Fruit fly (Drosophila melanogaster) S2 (cell line): ENCODE measurements around the gene Abi.

Source experiments
- CG8478 ChIP-seq: fragments of >200 bp; optimal IDR thresholded peaks from 2 replicates; lab custom pipeline; 2018
- CTCF ChIP-seq, 2 experiments: fragments of >200 bp; optimal IDR thresholded peaks; 2 replicates each; lab custom pipeline; 2018

Abi gene

dm6 chr3R:14108158-14108921 is 13.9 kb downstream of the Abi start, which contains the start of gene CG12402:
Gene CG12402 (minus strand): TSS chr3R:14108321.
- TF ChIP-seq CG8478 (lab: Kevin White, UChicago) (no peak), CTCF (optimal IDR thresholded peaks at IDR 0.05; lab: Kevin White, UChicago) (no peak)

dm6 chr3R:14107597-14107996 is 14.6 kb downstream of the Abi start:
- no peak for TF ChIP-seq CG8478 (lab: Kevin White, UChicago)
- no peak for TF ChIP-seq CTCF (optimal IDR thresholded peaks at IDR 0.05; lab: Kevin White, UChicago)

DNA sequence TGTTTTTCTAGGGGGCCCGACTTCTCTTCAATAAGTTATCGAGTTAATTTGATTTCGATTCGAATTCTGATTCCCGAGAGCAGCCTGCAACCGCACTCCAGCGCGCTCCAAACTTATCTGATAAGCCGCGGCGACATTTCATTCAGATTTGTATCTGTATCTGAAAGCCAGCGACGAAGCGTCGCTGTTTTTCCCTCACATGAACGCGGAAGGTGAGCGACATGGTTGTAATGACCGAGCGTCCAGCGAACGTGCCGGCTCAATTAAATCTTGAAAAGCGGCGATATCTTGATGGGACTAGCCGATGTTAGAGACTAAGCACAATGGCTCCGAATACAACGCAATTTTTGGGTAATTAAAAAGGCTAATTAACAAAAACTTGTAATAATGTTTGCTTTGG is 19.2 kb downstream of the Abi start, which contains the start of gene PK1-R:
Gene PK1-R, minus strand, starts transcription at position 101 of the 400 bp plus-strand sequence.
- TF ChIP-seq CG8478 (lab: Kevin White, UChicago) (no peak), CTCF (optimal IDR thresholded peaks at IDR 0.05; lab: Kevin White, UChicago) (no peak)

dm6 chr3R:14100962-14101361 is 21.3 kb downstream of the Abi start:
- TF ChIP-seq CG8478 (lab: Kevin White, UChicago) (no peak), CTCF (optimal IDR thresholded peaks at IDR 0.05; lab: Kevin White, UChicago) (no peak)

dm6 chr3R:14098527-14099109 is 23.6 kb downstream of the Abi start:
- TF ChIP-seq CG8478 (lab: Kevin White, UChicago) (no peak), CTCF (optimal IDR thresholded peaks at IDR 0.05; lab: Kevin White, UChicago) (peak; percentile 74 to 79)

DNA sequence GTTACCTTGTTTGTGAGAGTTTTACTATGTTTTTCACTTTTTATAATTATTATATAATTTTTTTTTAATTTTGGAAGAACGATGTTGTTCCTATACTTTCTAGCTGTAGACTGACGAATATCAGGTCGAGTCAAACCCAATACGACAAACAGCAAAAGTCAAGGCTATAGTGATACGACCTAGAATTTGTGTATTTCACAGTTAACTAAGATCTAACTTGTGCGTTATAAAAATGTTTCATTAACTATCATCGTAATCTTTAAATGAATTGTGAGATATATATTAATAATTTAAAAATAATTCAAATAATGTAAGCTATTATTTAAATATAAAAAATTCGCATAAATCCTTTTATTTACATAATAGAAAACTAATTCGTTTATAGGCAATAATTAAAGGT is 24.2 kb downstream of the Abi start, which contains the start of gene CG9920:
Gene CG9920, minus strand, starts transcription at position 101 of the 400 bp plus-strand sequence.
- TF ChIP-seq CG8478 (lab: Kevin White, UChicago) = no peak
- no peak for TF ChIP-seq CTCF (optimal IDR thresholded peaks at IDR 0.05; lab: Kevin White, UChicago)

DNA sequence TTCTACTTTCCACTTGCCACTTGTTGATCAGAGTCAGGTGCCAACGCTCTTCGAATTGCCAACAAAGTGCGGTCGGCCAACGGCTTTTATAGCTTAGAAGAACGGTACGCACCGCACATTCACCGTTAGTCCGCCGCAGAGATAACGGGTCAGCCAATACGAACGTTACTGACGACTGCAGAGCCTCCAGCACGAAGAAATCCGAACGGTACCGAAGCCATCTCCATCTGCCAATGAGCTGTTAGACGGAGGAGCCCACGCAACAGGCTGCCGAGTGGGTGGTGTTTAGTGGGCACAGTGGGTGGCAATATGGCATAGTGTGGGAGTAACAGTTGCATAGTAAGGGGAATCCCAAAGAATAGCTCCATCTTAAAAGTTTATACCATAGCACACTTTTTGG is 25.4 kb downstream of the Abi start, which contains the start of gene CCHa1:
Gene CCHa1, minus strand, starts transcription at position 44 of the 400 bp plus-strand sequence.
- TF ChIP-seq CTCF (optimal IDR thresholded peaks at IDR 0.05; lab: Kevin White, UChicago) = no peak
- no peak for TF ChIP-seq CG8478 (lab: Kevin White, UChicago)

dm6 chr3R:14095916-14096315 is 26.3 kb downstream of the Abi start:
- TF ChIP-seq CTCF (optimal IDR thresholded peaks at IDR 0.05; lab: Kevin White, UChicago) = no peak
- no peak for TF ChIP-seq CG8478 (lab: Kevin White, UChicago)

DNA sequence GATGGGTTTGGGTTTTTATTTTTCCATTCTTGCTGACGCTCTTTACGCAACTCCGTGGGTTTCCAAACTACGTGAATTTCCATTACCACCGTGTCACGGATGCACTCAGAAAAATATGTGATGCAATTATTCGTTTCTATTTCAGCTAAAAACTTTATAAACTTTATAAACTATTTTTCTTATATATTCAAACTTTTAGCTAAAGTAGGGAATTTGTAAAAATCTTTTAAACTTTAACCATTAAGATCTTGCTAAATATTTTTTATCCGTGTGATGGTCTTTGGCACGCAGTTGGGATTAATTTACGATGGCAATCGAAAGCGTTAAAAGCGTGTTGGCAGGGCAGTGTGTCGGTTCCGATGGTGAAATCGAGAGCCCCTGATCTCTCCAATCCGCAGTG is 26.8 kb downstream of the Abi start:
- TF ChIP-seq CTCF (optimal IDR thresholded peaks at IDR 0.05; lab: Kevin White, UChicago) = no peak
- no peak for TF ChIP-seq CG8478 (lab: Kevin White, UChicago)

- no peak for TF ChIP-seq CG8478 (lab: Kevin White, UChicago)
- peak; percentile 72 to 94 for TF ChIP-seq CTCF (optimal IDR thresholded peaks at IDR 0.05; lab: Kevin White, UChicago)
Measured at dm6 chr3R:14088887-14089567, 33.2 kb downstream of the Abi start, which contains the start of gene Npc2b. Gene Npc2b (plus strand): TSS chr3R:14089517.

DNA sequence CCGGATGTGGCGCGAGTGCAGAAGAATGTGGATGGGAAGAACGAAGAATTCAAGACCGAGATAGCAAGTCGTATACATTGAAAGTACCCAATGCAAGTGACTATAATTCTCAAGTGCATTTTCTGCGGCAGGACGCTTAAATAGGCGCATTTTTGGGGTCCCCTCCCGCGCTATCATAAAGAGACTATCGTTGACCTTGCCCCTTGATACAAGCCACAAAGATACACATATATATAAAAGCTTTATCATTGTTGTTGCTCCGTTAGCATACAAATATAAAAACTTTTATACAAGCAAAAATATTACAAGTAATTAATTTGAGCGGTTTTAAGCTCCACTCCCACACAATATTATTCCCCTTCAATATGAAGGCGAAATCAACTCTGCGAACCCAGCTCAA is 34.1 kb downstream of the Abi start:
- TF ChIP-seq CG8478 (lab: Kevin White, UChicago) (no peak), CTCF (optimal IDR thresholded peaks at IDR 0.05; lab: Kevin White, UChicago) (no peak)

dm6 chr3R:14085555-14085954 is 36.7 kb downstream of the Abi start:
- TF ChIP-seq CTCF (optimal IDR thresholded peaks at IDR 0.05; lab: Kevin White, UChicago) (no peak), CG8478 (lab: Kevin White, UChicago) (no peak)

dm6 chr3R:14081526-14081925 is 40.7 kb downstream of the Abi start:
- no peak for TF ChIP-seq CTCF (optimal IDR thresholded peaks at IDR 0.05; lab: Kevin White, UChicago)
- no peak for TF ChIP-seq CG8478 (lab: Kevin White, UChicago)

DNA sequence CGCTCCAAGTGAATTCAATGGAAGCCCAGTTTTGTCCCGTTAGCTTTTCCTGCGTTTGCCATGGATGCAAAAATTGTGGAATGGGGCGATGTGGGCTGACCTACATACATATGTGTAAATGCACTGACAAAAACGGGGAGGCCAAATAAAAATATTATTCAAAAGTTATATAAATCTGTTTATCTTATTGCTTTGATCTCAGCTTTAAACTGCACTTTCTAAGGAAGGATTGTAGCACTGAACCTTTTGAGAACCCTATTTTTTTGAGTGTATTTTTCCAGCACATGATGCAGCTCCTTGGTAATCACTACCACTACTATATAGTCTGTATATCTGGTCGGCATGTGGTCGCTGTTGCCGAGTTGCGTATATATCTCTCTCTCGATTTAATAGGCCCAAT is 45.2 kb downstream of the Abi start:
- TF ChIP-seq CTCF (optimal IDR thresholded peaks at IDR 0.05; lab: Kevin White, UChicago) = no peak
- TF ChIP-seq CG8478 (lab: Kevin White, UChicago) = no peak

DNA sequence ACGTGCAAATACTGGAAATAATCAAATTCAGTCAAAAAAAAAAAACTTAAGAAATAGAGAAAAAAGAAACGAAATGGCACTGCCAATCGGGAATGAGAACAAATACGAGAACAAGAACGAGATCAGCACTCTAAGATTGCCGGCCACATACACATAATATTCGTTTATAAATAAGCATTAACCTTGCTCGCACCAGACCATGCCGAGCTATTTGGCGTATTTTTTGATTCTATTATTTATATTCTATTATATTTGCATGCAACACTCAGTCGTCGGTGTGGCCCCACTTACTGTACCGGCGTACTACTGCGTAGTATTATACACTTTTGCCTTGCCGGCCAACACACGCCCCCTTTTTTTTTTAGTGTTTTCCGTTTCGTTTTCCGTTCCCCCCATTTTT is 51.6 kb downstream of the Abi start:
- TF ChIP-seq CTCF (optimal IDR thresholded peaks at IDR 0.05; lab: Kevin White, UChicago) (no peak), CG8478 (lab: Kevin White, UChicago) (no peak)
